Worm (Caenorhabditis elegans): Measurements from ENCODE around the gene tut-2.

tut-2 gene

ce11 chrV:10699122-10699521 is 41.1 kb downstream of the tut-2 start:
- no peak for TF ChIP-seq B0310.2 (tag; optimal IDR thresholded peaks at IDR 0.05)
- TF ChIP-seq hmbx-1 (tag; optimal IDR thresholded peaks at IDR 0.05), result no peak
- no peak for TF ChIP-seq ceh-36 (tag; optimal IDR thresholded peaks at IDR 0.05)
- no peak for TF ChIP-seq flt-1 (GFP tag; IDR thresholded peaks at IDR 0.05)
- no peak for TF ChIP-seq sea-1 (GFP tag; conservative IDR thresholded peaks at IDR 0.05)
- TF ChIP-seq ceh-13 (GFP tag; optimal IDR thresholded peaks at IDR 0.05), result no peak
- TF ChIP-seq tbx-11 (GFP tag; IDR thresholded peaks at IDR 0.05), result no peak
- TF ChIP-seq scrt-1 (GFP tag; IDR thresholded peaks at IDR 0.05), result no peak
- TF ChIP-seq pes-1 (GFP tag; IDR thresholded peaks at IDR 0.05), result no peak
- TF ChIP-seq tra-4 (tag; optimal IDR thresholded peaks at IDR 0.05), result no peak
- no peak for TF ChIP-seq F13C5.2 (tag; optimal IDR thresholded peaks at IDR 0.05)
- no peak for TF ChIP-seq hmg-4 (GFP tag; optimal IDR thresholded peaks at IDR 0.05)
- no peak for TF ChIP-seq ama-1 (optimal IDR thresholded peaks at IDR 0.05)
- TF ChIP-seq hnd-1 (tag; optimal IDR thresholded peaks at IDR 0.05), result no peak
- no peak for TF ChIP-seq aly-1 (tag; optimal IDR thresholded peaks at IDR 0.05)
- TF ChIP-seq ets-7 (tag; optimal IDR thresholded peaks at IDR 0.05), result no peak
- TF ChIP-seq tbx-37 (GFP tag; conservative IDR thresholded peaks at IDR 0.05), result no peak

- TF ChIP-seq sea-1 (GFP tag; conservative IDR thresholded peaks at IDR 0.05) (no peak), ceh-36 (tag; optimal IDR thresholded peaks at IDR 0.05) (no peak), pes-1 (GFP tag; IDR thresholded peaks at IDR 0.05) (no peak), scrt-1 (GFP tag; IDR thresholded peaks at IDR 0.05) (no peak), hmg-4 (GFP tag; optimal IDR thresholded peaks at IDR 0.05) (no peak), flt-1 (GFP tag; IDR thresholded peaks at IDR 0.05) (no peak), tbx-11 (GFP tag; IDR thresholded peaks at IDR 0.05) (no peak), F13C5.2 (tag; optimal IDR thresholded peaks at IDR 0.05) (no peak), hmbx-1 (tag; optimal IDR thresholded peaks at IDR 0.05) (no peak), hnd-1 (tag; optimal IDR thresholded peaks at IDR 0.05) (no peak), aly-1 (tag; optimal IDR thresholded peaks at IDR 0.05) (no peak), ceh-13 (GFP tag; optimal IDR thresholded peaks at IDR 0.05) (no peak), tra-4 (tag; optimal IDR thresholded peaks at IDR 0.05) (no peak)
Observed at ce11 chrV:10702249-10702648, 44.2 kb downstream of the tut-2 start, which contains the start of gene pph-1. Gene pph-1 (plus strand): TSS chrV:10702549.

- no peak for TF ChIP-seq hmbx-1 (tag; optimal IDR thresholded peaks at IDR 0.05)
Observed at ce11 chrV:10702910-10703309, 44.9 kb downstream of the tut-2 start.

ce11 chrV:10708346-10708745 is 50.3 kb downstream of the tut-2 start:
- TF ChIP-seq hnd-1 (tag; optimal IDR thresholded peaks at IDR 0.05) (no peak), tbx-11 (GFP tag; IDR thresholded peaks at IDR 0.05) (no peak)
